Worm (Caenorhabditis elegans) whole organism, mixed stage, embryonic: ENCODE results near the gene ace-4.

Experiments
- M03D4.4 ChIP-seq: sonication (generic microtip); optimal IDR thresholded peaks from 2 replicates; lab custom pipeline; 2017; ENCODE audit warnings: mild to moderate bottlenecking, missing genetic modification characterization, missing compliant biosample characterization
- bed-3 ChIP-seq: fragments of 200-800 bp; sonication (Bioruptor generic); optimal IDR thresholded peaks from 3 replicates; lab custom pipeline; 2018; ENCODE audit warnings: mild to moderate bottlenecking, missing genetic modification characterization, moderate library complexity, missing compliant biosample characterization
- ceh-39 ChIP-seq: fragments of 150-350 bp; optimal IDR thresholded peaks from 2 replicates; lab custom pipeline; 2014; ENCODE audit warnings: missing biosample characterization, missing genetic modification characterization
- ceh-43 ChIP-seq: fragments of 200-800 bp; sonication (Bioruptor generic); optimal IDR thresholded peaks from 2 replicates; lab custom pipeline; 2018; ENCODE audit warnings: mild to moderate bottlenecking, missing genetic modification characterization, moderate library complexity, missing compliant biosample characterization
- ces-1 ChIP-seq: fragments of 150-350 bp; optimal IDR thresholded peaks from 2 replicates; lab custom pipeline; 2014; ENCODE audit warnings: missing biosample characterization, missing genetic modification reagents, missing genetic modification characterization
- cnd-1 ChIP-seq: fragments of 200-800 bp; sonication (Bioruptor generic); optimal IDR thresholded peaks from 2 replicates; lab custom pipeline; 2018; ENCODE audit warnings: mild to moderate bottlenecking, missing genetic modification characterization, missing compliant biosample characterization
- drap-1 ChIP-seq: fragments of 200-800 bp; sonication (Bioruptor generic); optimal IDR thresholded peaks from 3 replicates; lab custom pipeline; 2018; ENCODE audit warnings: mild to moderate bottlenecking, missing genetic modification characterization, missing compliant biosample characterization
- elt-1 ChIP-seq: sonication (generic microtip); optimal IDR thresholded peaks from 2 replicates; lab custom pipeline; 2017; ENCODE audit warnings: missing genetic modification characterization, mild to moderate bottlenecking, missing compliant biosample characterization, antibody characterized with exemption, moderate library complexity, borderline replicate concordance; ENCODE audit not compliant: insufficient read depth
- elt-3 ChIP-seq: fragments of 150-350 bp; optimal IDR thresholded peaks from 2 replicates; lab custom pipeline; 2014; ENCODE audit warnings: missing biosample characterization, missing genetic modification characterization
- flh-1 ChIP-seq: fragments of 200-800 bp; sonication (Bioruptor generic); optimal IDR thresholded peaks from 2 replicates; lab custom pipeline; 2018; ENCODE audit warnings: mild to moderate bottlenecking, missing genetic modification characterization, moderate library complexity, missing compliant biosample characterization
- ham-2 ChIP-seq: fragments of 200-800 bp; sonication (Bioruptor generic); optimal IDR thresholded peaks from 2 replicates; lab custom pipeline; 2018; ENCODE audit warnings: mild to moderate bottlenecking, missing genetic modification characterization, missing compliant biosample characterization
- hlh-1 ChIP-seq: fragments of 150-350 bp; optimal IDR thresholded peaks from 2 replicates; lab custom pipeline; 2014; ENCODE audit warnings: missing biosample characterization, missing genetic modification reagents, missing genetic modification characterization
- lin-13 ChIP-seq: fragments of 150-350 bp; optimal IDR thresholded peaks from 2 replicates; lab custom pipeline; 2014; ENCODE audit warnings: missing biosample characterization, missing genetic modification characterization
- lsy-2 ChIP-seq: fragments of 150-350 bp; optimal IDR thresholded peaks from 2 replicates; lab custom pipeline; 2014; ENCODE audit warnings: missing biosample characterization, missing genetic modification characterization
- mab-5 ChIP-seq: fragments of 150-350 bp; optimal IDR thresholded peaks from 2 replicates; lab custom pipeline; 2014; ENCODE audit warnings: missing biosample characterization, missing genetic modification characterization
- mep-1 ChIP-seq: fragments of 150-350 bp; optimal IDR thresholded peaks from 2 replicates; lab custom pipeline; 2017; ENCODE audit warnings: missing biosample characterization, missing genetic modification reagents, missing genetic modification characterization, inconsistent platforms
- mls-2 ChIP-seq: sonication (generic microtip); optimal IDR thresholded peaks from 2 replicates; lab custom pipeline; 2016; ENCODE audit warnings: mild to moderate bottlenecking, missing genetic modification characterization, moderate library complexity, missing compliant biosample characterization
- nhr-12 ChIP-seq: fragments of 150-350 bp; optimal IDR thresholded peaks from 2 replicates; lab custom pipeline; 2014; ENCODE audit warnings: missing biosample characterization, missing genetic modification characterization
- nhr-2 ChIP-seq: fragments of 150-350 bp; optimal IDR thresholded peaks from 2 replicates; lab custom pipeline; 2014; ENCODE audit warnings: missing biosample characterization, missing genetic modification characterization
- nhr-237 ChIP-seq: fragments of 150-350 bp; optimal IDR thresholded peaks from 2 replicates; lab custom pipeline; 2014; ENCODE audit warnings: missing biosample characterization, missing genetic modification characterization
- nhr-28 ChIP-seq: fragments of 150-350 bp; optimal IDR thresholded peaks from 2 replicates; lab custom pipeline; 2014; ENCODE audit warnings: missing biosample characterization, missing genetic modification characterization
- nhr-76 ChIP-seq: sonication (generic microtip); optimal IDR thresholded peaks from 2 replicates; lab custom pipeline; 2017; ENCODE audit warnings: missing biosample characterization, missing genetic modification characterization
- pha-4 ChIP-seq: fragments of 150-350 bp; optimal IDR thresholded peaks from 2 replicates; lab custom pipeline; 2018; ENCODE audit warnings: missing biosample characterization, missing genetic modification reagents, missing genetic modification characterization
- sem-2 ChIP-seq: fragments of 200-800 bp; sonication (Bioruptor generic); optimal IDR thresholded peaks from 2 replicates; lab custom pipeline; 2018; ENCODE audit warnings: mild to moderate bottlenecking, missing genetic modification characterization, missing compliant biosample characterization
- snpc-4 ChIP-seq: fragments of 150-350 bp; optimal IDR thresholded peaks from 2 replicates; lab custom pipeline; 2014; ENCODE audit warnings: missing biosample characterization, missing genetic modification characterization
- sptf-1 ChIP-seq: sonication (generic microtip); optimal IDR thresholded peaks from 2 replicates; lab custom pipeline; 2017; ENCODE audit warnings: mild to moderate bottlenecking, missing genetic modification characterization, moderate library complexity, missing compliant biosample characterization
- tbx-8 ChIP-seq: fragments of 200-800 bp; sonication (Bioruptor generic); optimal IDR thresholded peaks from 2 replicates; lab custom pipeline; 2018; ENCODE audit warnings: mild to moderate bottlenecking, missing genetic modification characterization, moderate library complexity, missing compliant biosample characterization
- unc-120 ChIP-seq: sonication (generic microtip); optimal IDR thresholded peaks from 2 replicates; lab custom pipeline; 2017; ENCODE audit warnings: missing genetic modification characterization, missing compliant biosample characterization; ENCODE audit not compliant: poor library complexity, severe bottlenecking
- unc-39 ChIP-seq: fragments of 150-350 bp; optimal IDR thresholded peaks from 2 replicates; lab custom pipeline; 2014; ENCODE audit warnings: missing biosample characterization, missing genetic modification characterization
- unc-62 ChIP-seq: fragments of 150-350 bp; optimal IDR thresholded peaks from 2 replicates; lab custom pipeline; 2014; ENCODE audit warnings: missing biosample characterization, missing genetic modification reagents, missing genetic modification characterization
- zip-8 ChIP-seq: fragments of 150-350 bp; optimal IDR thresholded peaks from 2 replicates; lab custom pipeline; 2014; ENCODE audit warnings: missing biosample characterization, missing genetic modification characterization
- ztf-11 ChIP-seq: fragments of 150-350 bp; optimal IDR thresholded peaks from 2 replicates; lab custom pipeline; 2014; ENCODE audit warnings: missing biosample characterization, missing genetic modification characterization

ace-4 gene

DNA sequence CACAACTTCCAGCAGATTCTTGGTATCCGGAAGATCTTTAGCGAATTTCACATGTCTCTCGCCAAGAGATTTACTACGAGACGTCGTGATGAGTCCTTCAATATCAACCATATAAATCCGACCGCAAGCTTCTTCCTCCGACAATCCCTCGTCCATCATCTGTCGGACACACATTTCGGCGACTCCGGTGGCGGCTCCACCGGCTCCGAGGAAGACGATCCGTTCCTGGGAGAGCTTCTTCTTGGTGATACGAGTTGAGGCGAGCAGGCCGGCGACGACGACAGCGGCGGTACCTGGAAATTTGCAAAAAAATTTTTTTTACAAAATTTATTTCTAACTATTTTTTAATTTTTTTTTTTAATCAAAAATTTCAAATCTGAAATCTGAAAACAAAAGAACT, 32.2 kb downstream of the ace-4 start:
- TF ChIP-seq nhr-237 (tag; lab: Kevin White, UChicago) (no peak), unc-120 (tag; lab: Kevin White, UChicago) (no peak), drap-1 (GFP tag; lab: Kevin White, UChicago) (no peak), elt-1 (tag; lab: Kevin White, UChicago) (no peak), hlh-1 (tag; lab: Kevin White, UChicago) (no peak), lin-13 (no peak)

DNA sequence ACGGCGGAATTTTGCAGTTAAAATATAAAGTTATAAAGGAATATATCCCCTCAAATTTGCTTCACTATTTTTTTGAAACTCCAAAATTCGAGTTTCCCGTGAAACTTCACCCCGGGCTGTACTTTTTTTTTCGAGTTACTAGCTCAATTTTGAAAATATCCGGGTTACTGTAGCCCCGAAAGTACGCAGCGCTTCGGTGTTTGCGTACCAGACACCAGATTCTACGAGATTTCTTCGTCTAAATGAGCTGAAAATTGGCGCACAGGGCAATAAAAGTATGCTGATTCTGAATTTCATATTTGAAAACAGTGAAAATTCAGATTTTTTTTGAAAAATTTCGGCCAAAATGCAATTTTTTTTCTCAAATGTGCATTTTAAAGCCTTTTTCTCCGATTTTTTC, 33.1 kb downstream of the ace-4 start:
- TF ChIP-seq tbx-8 (GFP tag; lab: Kevin White, UChicago) (no peak), nhr-76 (tag; lab: Kevin White, UChicago) (no peak), drap-1 (GFP tag; lab: Kevin White, UChicago) (no peak), nhr-2 (tag; lab: Kevin White, UChicago) (no peak), unc-120 (tag; lab: Kevin White, UChicago) (no peak), lin-13 (no peak), nhr-237 (tag; lab: Kevin White, UChicago) (no peak), mls-2 (tag; lab: Kevin White, UChicago) (no peak), ceh-43 (GFP tag; lab: Kevin White, UChicago) (no peak), pha-4 (tag; lab: Kevin White, UChicago) (no peak), M03D4.4 (tag; lab: Kevin White, UChicago) (no peak), mab-5 (tag; lab: Kevin White, UChicago) (no peak), elt-3 (tag; lab: Kevin White, UChicago) (no peak), sptf-1 (tag; lab: Kevin White, UChicago) (no peak), nhr-12 (tag; lab: Kevin White, UChicago) (no peak), elt-1 (tag; lab: Kevin White, UChicago) (no peak), zip-8 (tag; lab: Kevin White, UChicago) (no peak), unc-62 (GFP tag; lab: Kevin White, UChicago) (no peak)

DNA sequence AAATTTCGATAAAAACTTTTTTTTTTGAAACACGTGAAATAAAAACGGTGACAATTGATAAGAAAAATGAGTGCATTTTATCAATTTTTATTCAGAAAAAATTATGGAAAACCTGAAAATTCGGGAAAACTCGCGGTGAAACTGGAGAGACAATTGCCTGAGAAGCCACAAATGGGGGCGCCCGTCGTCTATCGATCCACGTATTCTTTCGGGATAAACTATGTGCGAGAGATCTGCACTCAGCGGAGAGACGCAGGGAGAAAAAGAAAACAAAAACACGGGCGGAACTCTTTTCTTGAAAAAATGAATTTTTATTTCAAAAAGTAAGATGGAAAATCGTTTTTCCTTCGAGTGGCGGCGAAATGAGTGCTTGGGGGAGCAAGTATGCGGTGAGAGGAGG, 36.0 kb downstream of the ace-4 start, which contains the start of gene men-1:
men-1 (minus strand) TSS at position 242 of the 400 bp plus-strand sequence.
- TF ChIP-seq unc-62 (GFP tag; lab: Kevin White, UChicago) (no peak), nhr-237 (tag; lab: Kevin White, UChicago) (no peak), snpc-4 (tag; lab: Kevin White, UChicago) (no peak), tbx-8 (GFP tag; lab: Kevin White, UChicago) (no peak), flh-1 (GFP tag; lab: Kevin White, UChicago) (no peak), ceh-43 (GFP tag; lab: Kevin White, UChicago) (no peak), unc-39 (no peak), unc-120 (tag; lab: Kevin White, UChicago) (no peak), nhr-12 (tag; lab: Kevin White, UChicago) (no peak), mep-1 (no peak), elt-1 (tag; lab: Kevin White, UChicago) (no peak), ham-2 (GFP tag; lab: Kevin White, UChicago) (no peak), lin-13 (no peak)

DNA sequence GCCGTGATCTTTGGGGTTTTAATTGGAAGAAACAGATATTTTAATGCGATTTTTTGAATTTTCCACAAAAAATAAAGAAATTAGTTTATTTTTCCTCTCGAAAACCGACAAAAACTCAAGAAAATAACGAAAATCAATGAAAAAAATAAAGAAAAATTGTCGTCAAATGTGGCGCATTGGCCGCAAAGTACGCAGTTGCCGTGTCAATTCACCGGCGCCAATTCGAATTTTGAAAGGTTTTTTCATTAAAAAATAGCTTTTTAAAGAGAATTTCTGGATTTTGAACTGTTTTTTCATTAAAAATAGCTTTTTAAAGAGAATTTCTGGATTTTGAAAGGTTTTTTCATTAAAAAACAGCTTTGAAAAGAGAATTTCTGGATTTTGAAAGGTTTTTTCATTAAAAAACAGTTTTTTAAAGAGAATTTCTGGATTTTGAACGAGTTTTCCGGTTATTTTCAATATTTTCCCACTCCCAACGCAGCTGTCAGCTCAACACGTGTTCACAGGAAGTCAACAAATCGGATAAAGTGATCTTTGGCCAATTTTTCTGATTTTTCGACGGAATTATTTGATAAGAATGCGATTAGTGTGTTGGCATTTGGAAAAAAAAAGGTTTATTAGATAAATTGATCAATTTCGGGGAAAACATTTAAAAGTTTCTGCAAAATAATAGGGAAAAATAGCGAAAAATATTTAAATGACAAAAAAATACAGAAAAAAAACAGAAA, 36.7 kb downstream of the ace-4 start:
- no peak for TF ChIP-seq tbx-8 (GFP tag; lab: Kevin White, UChicago)
- TF ChIP-seq hlh-1 (tag; lab: Kevin White, UChicago) = no peak
- peak; percentile 17 for TF ChIP-seq mep-1
- TF ChIP-seq nhr-76 (tag; lab: Kevin White, UChicago) = no peak
- TF ChIP-seq ham-2 (GFP tag; lab: Kevin White, UChicago) = no peak
- no peak for TF ChIP-seq ceh-43 (GFP tag; lab: Kevin White, UChicago)
- no peak for TF ChIP-seq cnd-1 (tag; lab: Kevin White, UChicago)
- no peak for TF ChIP-seq snpc-4 (tag; lab: Kevin White, UChicago)
- no peak for TF ChIP-seq ztf-11

DNA sequence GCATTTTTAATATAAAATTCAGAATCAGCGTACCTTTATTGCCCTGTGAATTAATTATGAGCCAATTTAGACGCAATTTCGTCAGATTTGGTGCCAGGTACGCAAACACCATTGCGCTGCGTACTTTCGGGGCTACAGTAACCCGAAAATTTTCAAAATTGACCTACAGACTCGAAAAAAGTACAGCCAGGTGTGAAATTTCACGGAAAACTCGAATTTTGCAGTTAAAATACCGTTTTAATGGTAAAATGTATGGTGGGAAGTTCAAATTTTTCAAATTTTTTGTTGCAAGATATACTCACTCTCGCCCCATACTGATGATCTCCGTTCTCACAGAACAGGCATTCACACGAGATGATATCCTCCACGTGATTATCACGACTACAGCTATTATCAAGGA, 38.7 kb downstream of the ace-4 start:
- TF ChIP-seq mep-1 (no peak), pha-4 (tag; lab: Kevin White, UChicago) (no peak), unc-39 (no peak), sem-2 (no peak), ces-1 (GFP tag; lab: Kevin White, UChicago) (no peak), elt-3 (tag; lab: Kevin White, UChicago) (no peak), zip-8 (tag; lab: Kevin White, UChicago) (no peak), mls-2 (tag; lab: Kevin White, UChicago) (no peak), lsy-2 (tag; lab: Kevin White, UChicago) (no peak), nhr-2 (tag; lab: Kevin White, UChicago) (no peak), nhr-28 (no peak), lin-13 (no peak), bed-3 (GFP tag; lab: Kevin White, UChicago) (no peak), ham-2 (GFP tag; lab: Kevin White, UChicago) (no peak), ceh-39 (tag; lab: Kevin White, UChicago) (no peak), nhr-76 (tag; lab: Kevin White, UChicago) (no peak), hlh-1 (tag; lab: Kevin White, UChicago) (no peak), mab-5 (tag; lab: Kevin White, UChicago) (no peak), cnd-1 (tag; lab: Kevin White, UChicago) (no peak), sptf-1 (tag; lab: Kevin White, UChicago) (no peak)
